Worm (Caenorhabditis elegans) whole organism, L2 larva: Measurements from ENCODE around the gene frpr-10.
A peak's percentile ranks its signal among the peaks of the same experiment; 100 is the strongest.

Experiments
- C34F6.9 ChIP-seq: fragments of 150-350 bp; optimal IDR thresholded peaks from 2 replicates; lab custom pipeline; 2014; ENCODE audit warnings: missing biosample characterization, missing genetic modification characterization
- F13H6.1 ChIP-seq: sonication (generic microtip); optimal IDR thresholded peaks from 2 replicates; lab custom pipeline; 2016; ENCODE audit warnings: missing genetic modification characterization, missing compliant biosample characterization
- Y55F3AM.14 ChIP-seq: fragments of 200-800 bp; sonication (Bioruptor generic); optimal IDR thresholded peaks from 2 replicates; lab custom pipeline; 2018; ENCODE audit warnings: mild to moderate bottlenecking, missing genetic modification characterization, missing compliant biosample characterization
- ZK546.5 ChIP-seq: sonication (generic microtip); optimal IDR thresholded peaks from 2 replicates; lab custom pipeline; 2017; ENCODE audit warnings: missing biosample characterization, missing genetic modification characterization
- alr-1 ChIP-seq: fragments of 150-350 bp; optimal IDR thresholded peaks from 2 replicates; lab custom pipeline; 2014; ENCODE audit warnings: missing biosample characterization, missing genetic modification characterization
- ama-1 ChIP-seq: fragments of 150-350 bp; optimal IDR thresholded peaks from 2 replicates; lab custom pipeline; 2018; ENCODE audit warnings: inconsistent platforms
- blmp-1 ChIP-seq: sonication (generic microtip); optimal IDR thresholded peaks from 2 replicates; lab custom pipeline; 2017; ENCODE audit warnings: missing genetic modification characterization, mild to moderate bottlenecking, missing compliant biosample characterization, antibody characterized with exemption, moderate library complexity; ENCODE audit not compliant: insufficient read depth
- ceh-16 ChIP-seq: fragments of 150-350 bp; optimal IDR thresholded peaks from 2 replicates; lab custom pipeline; 2014; ENCODE audit warnings: missing biosample characterization, missing genetic modification characterization
- ceh-82 ChIP-seq: fragments of 150-350 bp; optimal IDR thresholded peaks from 2 replicates; lab custom pipeline; 2014; ENCODE audit warnings: missing biosample characterization, missing genetic modification characterization
- crh-2 ChIP-seq: sonication (generic microtip); optimal IDR thresholded peaks from 2 replicates; lab custom pipeline; 2017; ENCODE audit warnings: missing biosample characterization, missing genetic modification characterization
- dmd-4 ChIP-seq: sonication (generic microtip); optimal IDR thresholded peaks from 2 replicates; lab custom pipeline; 2017; ENCODE audit warnings: missing biosample characterization, missing genetic modification characterization
- egl-27 ChIP-seq: sonication (generic microtip); optimal IDR thresholded peaks from 3 replicates; lab custom pipeline; 2017; ENCODE audit warnings: missing biosample characterization, missing genetic modification reagents, missing genetic modification characterization
- elt-3 ChIP-seq: sonication (generic microtip); optimal IDR thresholded peaks from 2 replicates; lab custom pipeline; 2017; ENCODE audit warnings: missing biosample characterization, missing genetic modification characterization
- fos-1 ChIP-seq: fragments of 150-350 bp; optimal IDR thresholded peaks from 2 replicates; lab custom pipeline; 2014; ENCODE audit warnings: missing biosample characterization, missing genetic modification characterization
- gmeb-1 ChIP-seq: fragments of 150-350 bp; optimal IDR thresholded peaks from 2 replicates; lab custom pipeline; 2014; ENCODE audit warnings: missing biosample characterization, missing genetic modification characterization
- lin-11 ChIP-seq: fragments of 150-350 bp; sonication (generic microtip); optimal IDR thresholded peaks from 2 replicates; lab custom pipeline; 2014; ENCODE audit warnings: missing biosample characterization, missing genetic modification characterization, inconsistent platforms, mixed read lengths
- lin-13 ChIP-seq: fragments of 150-350 bp; optimal IDR thresholded peaks from 2 replicates; lab custom pipeline; 2014; ENCODE audit warnings: missing biosample characterization, missing genetic modification reagents, missing genetic modification characterization
- lsy-2 ChIP-seq, 2 experiments: fragments of 150-350 bp in 1 of 2; sonication (generic microtip) in 1 of 2; optimal IDR thresholded peaks; 2 replicates each; lab custom pipeline; 2014 to 2017; ENCODE audit warnings: missing biosample characterization in 2 of 2, missing genetic modification characterization in 2 of 2
- mab-5 ChIP-seq: fragments of 150-350 bp; optimal IDR thresholded peaks from 2 replicates; lab custom pipeline; 2014; ENCODE audit warnings: missing biosample characterization, missing genetic modification characterization
- mbf-1 ChIP-seq: sonication (generic microtip); optimal IDR thresholded peaks from 2 replicates; lab custom pipeline; 2017; ENCODE audit warnings: missing biosample characterization, missing genetic modification characterization
- mdl-1 ChIP-seq, 2 experiments: fragments of 150-350 bp in 1 of 2; sonication (generic microtip) in 1 of 2; optimal IDR thresholded peaks; 2 replicates each; lab custom pipeline; 2017; ENCODE audit warnings: missing biosample characterization in 2 of 2, missing genetic modification characterization in 2 of 2
- nhr-11 ChIP-seq: fragments of 150-350 bp; optimal IDR thresholded peaks from 2 replicates; lab custom pipeline; 2014; ENCODE audit warnings: missing biosample characterization, missing genetic modification characterization
- nhr-12 ChIP-seq: fragments of 150-350 bp; optimal IDR thresholded peaks from 2 replicates; lab custom pipeline; 2014; ENCODE audit warnings: missing biosample characterization, missing genetic modification characterization
- nhr-129 ChIP-seq: fragments of 150-350 bp; optimal IDR thresholded peaks from 2 replicates; lab custom pipeline; 2014; ENCODE audit warnings: missing biosample characterization, missing genetic modification characterization
- nhr-23 ChIP-seq: fragments of 150-350 bp; optimal IDR thresholded peaks from 2 replicates; lab custom pipeline; 2014; ENCODE audit warnings: missing biosample characterization, missing genetic modification reagents, missing genetic modification characterization
- nhr-237 ChIP-seq: fragments of 150-350 bp; optimal IDR thresholded peaks from 2 replicates; lab custom pipeline; 2014; ENCODE audit warnings: missing biosample characterization, missing genetic modification characterization
- nhr-6 ChIP-seq: fragments of 150-350 bp; optimal IDR thresholded peaks from 2 replicates; lab custom pipeline; 2014; ENCODE audit warnings: missing biosample characterization, missing genetic modification characterization
- peb-1 ChIP-seq: fragments of 150-350 bp; optimal IDR thresholded peaks from 2 replicates; lab custom pipeline; 2014; ENCODE audit warnings: missing biosample characterization, missing genetic modification characterization
- skn-1 ChIP-seq: sonication (generic microtip); optimal IDR thresholded peaks from 2 replicates; lab custom pipeline; 2017; ENCODE audit warnings: missing biosample characterization, missing genetic modification characterization
- sma-3 ChIP-seq: sonication (generic microtip); optimal IDR thresholded peaks from 2 replicates; lab custom pipeline; 2016; ENCODE audit warnings: missing genetic modification reagents, missing genetic modification characterization, missing compliant biosample characterization
- unc-39 ChIP-seq: fragments of 150-350 bp; optimal IDR thresholded peaks from 2 replicates; lab custom pipeline; 2014; ENCODE audit warnings: missing biosample characterization, missing genetic modification characterization
- unc-55 ChIP-seq: fragments of 150-350 bp; sonication (generic microtip); optimal IDR thresholded peaks from 3 replicates; lab custom pipeline; 2014; ENCODE audit warnings: missing biosample characterization, missing genetic modification reagents, missing genetic modification characterization
- unc-62 ChIP-seq: fragments of 150-350 bp; optimal IDR thresholded peaks from 2 replicates; lab custom pipeline; 2014; ENCODE audit warnings: missing biosample characterization, missing genetic modification reagents, missing genetic modification characterization
- zag-1 ChIP-seq: fragments of 150-350 bp; optimal IDR thresholded peaks from 2 replicates; lab custom pipeline; 2014; ENCODE audit warnings: missing biosample characterization, missing genetic modification characterization
- ztf-1 ChIP-seq: fragments of 200-800 bp; sonication (Bioruptor generic); conservative IDR thresholded peaks from 2 replicates; pipeline ENCODE4 v1.3.6; 2022; ENCODE audit warnings: missing genetic modification characterization, missing compliant biosample characterization
- ztf-11 ChIP-seq: sonication (generic microtip); optimal IDR thresholded peaks from 2 replicates; lab custom pipeline; 2017; ENCODE audit warnings: missing biosample characterization, missing genetic modification characterization

Gene frpr-10

ce11 chrIV:7948290-7948689, 9.3 kb upstream of the frpr-10 start, which contains the start of gene mcm-3AP:
TSS of gene mcm-3AP (plus strand) at chrIV:7948672.
- TF ChIP-seq C34F6.9 (peak; percentile 2), F13H6.1 (tag; lab: Kevin White, UChicago) (peak; percentile 8), unc-55 (GFP tag; lab: Kevin White, UChicago) (peak; percentile 48), lsy-2 (tag; optimal IDR thresholded peaks at IDR 0.05; lab: Kevin White, UChicago) (peak in 1 of 2 experiments; percentile 63)

- TF ChIP-seq skn-1 (tag; lab: Kevin White, UChicago), result no peak
- no peak for TF ChIP-seq ztf-1 (GFP tag; lab: Robert Waterston, UW)
- no peak for TF ChIP-seq lin-13 (GFP tag; lab: Kevin White, UChicago)
- no peak for TF ChIP-seq nhr-12 (tag; lab: Kevin White, UChicago)
- no peak for TF ChIP-seq mab-5 (tag; lab: Kevin White, UChicago)
- TF ChIP-seq mdl-1 (tag; optimal IDR thresholded peaks at IDR 0.05; lab: Kevin White, UChicago), result no peak
- no peak for TF ChIP-seq ama-1 (lab: Kevin White, UChicago)
- no peak for TF ChIP-seq lsy-2 (tag; optimal IDR thresholded peaks at IDR 0.05; lab: Kevin White, UChicago)
- TF ChIP-seq blmp-1 (tag; lab: Kevin White, UChicago), result no peak
- TF ChIP-seq egl-27 (tag; lab: Kevin White, UChicago), result no peak
- no peak for TF ChIP-seq ZK546.5 (tag; lab: Kevin White, UChicago)
These were observed 3.6 kb upstream of the frpr-10 start for ce11 chrIV:7954006-7954405.

ce11 chrIV:7955849-7956248, 1.8 kb upstream of the frpr-10 start, which contains the start of gene ceh-19:
TSS of gene ceh-19 (minus strand) at chrIV:7955949.
- TF ChIP-seq nhr-11 (tag; lab: Kevin White, UChicago) (no peak), zag-1 (no peak), ceh-16 (no peak)

- no peak for TF ChIP-seq nhr-129 (tag; lab: Kevin White, UChicago)
- TF ChIP-seq, all 48 proteins: peak for 0
These were observed 824 bp upstream of the frpr-10 start, which contains the start of gene csr-1 for ce11 chrIV:7956643-7957317. TSS of gene csr-1 (plus strand) at chrIV:7957267.

ce11 chrIV:7958092-7958491, 488 bp downstream of the frpr-10 start:
- TF ChIP-seq dmd-4 (no peak), elt-3 (tag; lab: Kevin White, UChicago) (no peak), ZK546.5 (tag; lab: Kevin White, UChicago) (no peak), alr-1 (tag; lab: Kevin White, UChicago) (no peak), unc-62 (GFP tag; lab: Kevin White, UChicago) (no peak)

- TF ChIP-seq Y55F3AM.14 (GFP tag; lab: Kevin White, UChicago) (no peak), ceh-82 (no peak), crh-2 (tag; lab: Kevin White, UChicago) (no peak), elt-3 (tag; lab: Kevin White, UChicago) (no peak), mdl-1 (tag; optimal IDR thresholded peaks at IDR 0.05; lab: Kevin White, UChicago) (no peak), ceh-16 (no peak), C34F6.9 (no peak)
- TF ChIP-seq, all 48 proteins: peak for 0
These were observed 4.3 kb downstream of the frpr-10 start for ce11 chrIV:7961889-7962342.

ce11 chrIV:7967006-7967405, 9.4 kb downstream of the frpr-10 start, which contains the start of gene F57H12.5:
TSS of gene F57H12.5 (plus strand) at chrIV:7967306.
- TF ChIP-seq peb-1 (tag; lab: Kevin White, UChicago), result no peak
- TF ChIP-seq ztf-1 (GFP tag; lab: Robert Waterston, UW), result no peak
- no peak for TF ChIP-seq zag-1
- no peak for TF ChIP-seq alr-1 (tag; lab: Kevin White, UChicago)
- no peak for TF ChIP-seq ztf-11
- no peak for TF ChIP-seq gmeb-1 (tag; lab: Kevin White, UChicago)
- no peak for TF ChIP-seq mbf-1 (tag; lab: Kevin White, UChicago)
- TF ChIP-seq fos-1 (tag; lab: Kevin White, UChicago), result no peak
- TF ChIP-seq sma-3 (GFP tag; lab: Kevin White, UChicago), result no peak
- TF ChIP-seq lin-13 (GFP tag; lab: Kevin White, UChicago), result no peak
- no peak for TF ChIP-seq unc-39
- TF ChIP-seq nhr-237 (tag; lab: Kevin White, UChicago), result no peak
- TF ChIP-seq nhr-23 (tag; lab: Kevin White, UChicago), result no peak
- TF ChIP-seq lin-11 (tag; lab: Kevin White, UChicago), result no peak
- no peak for TF ChIP-seq nhr-129 (tag; lab: Kevin White, UChicago)
- no peak for TF ChIP-seq nhr-11 (tag; lab: Kevin White, UChicago)
- no peak for TF ChIP-seq nhr-6
- no peak for TF ChIP-seq crh-2 (tag; lab: Kevin White, UChicago)
- no peak for TF ChIP-seq ceh-82
